Worm (Caenorhabditis elegans): Measurements from ENCODE around the gene pyr-1.

The pyr-1 gene

ce11 chrII:8611330-8611729, 39.6 kb upstream of the pyr-1 start:
- no peak for TF ChIP-seq F22D6.2 (tag; optimal IDR thresholded peaks at IDR 0.05)

ce11 chrII:8612470-8612869, 38.4 kb upstream of the pyr-1 start, which contains the start of gene T22C8.1:
Gene T22C8.1 (plus strand): TSS chrII:8612770.
- TF ChIP-seq F10E7.11 (tag; optimal IDR thresholded peaks at IDR 0.05) (no peak), Y67H2A.10 (GFP tag; conservative IDR thresholded peaks at IDR 0.05) (no peak), F39B2.1 (GFP tag; IDR thresholded peaks at IDR 0.05) (no peak)

ce11 chrII:8616155-8616554, 34.8 kb upstream of the pyr-1 start:
- TF ChIP-seq tbx-9 (tag; optimal IDR thresholded peaks at IDR 0.05; ENCODE audit: borderline replicate concordance) (no peak), mxl-1 (tag; optimal IDR thresholded peaks at IDR 0.05) (no peak), xnd-1 (tag; optimal IDR thresholded peaks at IDR 0.05) (no peak), snpc-3.4 (tag; optimal IDR thresholded peaks at IDR 0.05) (no peak)

- TF ChIP-seq aptf-3 (GFP tag; IDR thresholded peaks at IDR 0.05) = no peak
- TF ChIP-seq madf-10 (tag; optimal IDR thresholded peaks at IDR 0.05) = no peak
- TF ChIP-seq hmg-20 (GFP tag; IDR thresholded peaks at IDR 0.05) = no peak
- TF ChIP-seq ama-1 (optimal IDR thresholded peaks at IDR 0.05) = no peak
- TF ChIP-seq ama-1 (GFP tag; optimal IDR thresholded peaks at IDR 0.05) = no peak
- TF ChIP-seq mes-4 (tag; optimal IDR thresholded peaks at IDR 0.05) = no peak
- TF ChIP-seq bed-2 (GFP tag; IDR thresholded peaks at IDR 0.05) = no peak
- no peak for TF ChIP-seq B0035.1 (tag; optimal IDR thresholded peaks at IDR 0.05)
- TF ChIP-seq T26A5.8 (tag; optimal IDR thresholded peaks at IDR 0.05) = no peak
Observed at ce11 chrII:8617516-8617915, 33.4 kb upstream of the pyr-1 start, which contains the start of gene chhy-1. Gene chhy-1 (minus strand): TSS chrII:8617616.

ce11 chrII:8621883-8622282, 29.0 kb upstream of the pyr-1 start, which contains the start of gene T22C8.3:
Gene T22C8.3 (minus strand): TSS chrII:8621983.
- TF ChIP-seq F39B2.1 (GFP tag; IDR thresholded peaks at IDR 0.05) (no peak), let-607 (tag; optimal IDR thresholded peaks at IDR 0.05) (no peak)

- TF ChIP-seq ceh-79 (tag; optimal IDR thresholded peaks at IDR 0.05) (no peak), bed-2 (GFP tag; IDR thresholded peaks at IDR 0.05) (no peak), attf-5 (GFP tag; optimal IDR thresholded peaks at IDR 0.05) (no peak), F23B12.7 (tag; optimal IDR thresholded peaks at IDR 0.05; ENCODE audit: insufficient read depth) (no peak), Y79H2A.3 (GFP tag; conservative IDR thresholded peaks at IDR 0.05) (no peak), him-1 (tag; optimal IDR thresholded peaks at IDR 0.05) (no peak), aptf-2 (GFP tag; conservative IDR thresholded peaks at IDR 0.05) (no peak), snpc-4 (GFP tag; optimal IDR thresholded peaks at IDR 0.05) (no peak), snpc-4 (tag; optimal IDR thresholded peaks at IDR 0.05) (no peak), lin-35 (GFP tag; optimal IDR thresholded peaks at IDR 0.05) (no peak), F22D6.2 (tag; optimal IDR thresholded peaks at IDR 0.05) (no peak), lin-40 (tag; optimal IDR thresholded peaks at IDR 0.05) (no peak), attf-3 (GFP tag; conservative IDR thresholded peaks at IDR 0.05) (no peak), ztf-3 (GFP tag; optimal IDR thresholded peaks at IDR 0.05) (no peak), egl-18 (GFP tag; IDR thresholded peaks at IDR 0.05) (no peak), rcor-1 (GFP tag; IDR thresholded peaks at IDR 0.05) (no peak), F49E8.2 (tag; optimal IDR thresholded peaks at IDR 0.05; ENCODE audit: insufficient read depth) (no peak), F10E7.11 (tag; optimal IDR thresholded peaks at IDR 0.05) (no peak), chd-7 (tag; optimal IDR thresholded peaks at IDR 0.05) (no peak), lin-54 (GFP tag; optimal IDR thresholded peaks at IDR 0.05) (no peak)
Observed at ce11 chrII:8623396-8623795, 27.5 kb upstream of the pyr-1 start, which contains the start of gene T22C8.4. Gene T22C8.4 (minus strand): TSS chrII:8623496.

Data from whole organism, young adult.